Fruit fly (Drosophila melanogaster) whole organism, wandering third instar larva: Measurements from ENCODE around the gene Ir75c.

Experiments
- CG9705 ChIP-seq: fragments of 200-800 bp; sonication (Bioruptor generic); optimal IDR thresholded peaks from 2 replicates; lab custom pipeline; 2018; ENCODE audit warnings: missing biosample characterization, mild to moderate bottlenecking, missing genetic modification characterization
- Dif ChIP-seq: fragments of 200-275, 200-300 bp; sonication (Bioruptor generic); optimal IDR thresholded peaks from 2 replicates; lab custom pipeline; 2018; ENCODE audit warnings: missing biosample characterization, missing genetic modification characterization; ENCODE audit not compliant: partially characterized antibody
- Myc ChIP-seq: fragments of >200 bp; optimal IDR thresholded peaks from 2 replicates; lab custom pipeline; 2017
- OdsH ChIP-seq: fragments of 200-800 bp; sonication (Bioruptor generic); optimal IDR thresholded peaks from 2 replicates; lab custom pipeline; 2016; ENCODE audit warnings: missing biosample characterization, mild to moderate bottlenecking, missing genetic modification characterization
- pan ChIP-seq: fragments of >200 bp; optimal IDR thresholded peaks from 2 replicates; lab custom pipeline; 2017
- psq ChIP-seq: fragments of 200-800 bp; sonication (Bioruptor generic); optimal IDR thresholded peaks from 3 replicates; lab custom pipeline; 2017; ENCODE audit warnings: missing biosample characterization, mild to moderate bottlenecking, missing genetic modification characterization, moderate library complexity

- TF ChIP-seq Dif (GFP tag; lab: Kevin White, UChicago): no peak
- TF ChIP-seq OdsH: no peak
- no peak for TF ChIP-seq Myc (lab: Kevin White, UChicago)
- no peak for TF ChIP-seq pan (lab: Kevin White, UChicago)
- no peak for TF ChIP-seq psq (GFP tag; lab: Kevin White, UChicago)
- TF ChIP-seq CG9705 (GFP tag; lab: Kevin White, UChicago): no peak
Observed at dm6 chr3L:17814036-17814435, 8.6 kb downstream of the Ir75c start, which contains the start of gene Cln3.
